Worm (Caenorhabditis elegans) whole organism, L1 larva: ENCODE measurements around the gene B0001.8.
"Not testable (repeated sequence)": the region's sequence is repeated elsewhere in the genome, so short reads cannot be mapped to it uniquely, and the experiment has no call there.

Experiments
- C16A3.4 ChIP-seq: fragments of 150-350 bp; optimal IDR thresholded peaks from 2 replicates; lab custom pipeline; 2014; ENCODE audit warnings: missing biosample characterization, missing genetic modification characterization
- Y116A8C.19 ChIP-seq: sonication (generic microtip); optimal IDR thresholded peaks from 2 replicates; lab custom pipeline; 2016; ENCODE audit warnings: missing compliant biosample characterization, missing genetic modification characterization, borderline replicate concordance
- aha-1 ChIP-seq: fragments of 150-350 bp; optimal IDR thresholded peaks from 2 replicates; lab custom pipeline; 2014; ENCODE audit warnings: missing biosample characterization, missing genetic modification characterization
- alr-1 ChIP-seq: fragments of 200-800 bp; sonication (Bioruptor generic); optimal IDR thresholded peaks from 2 replicates; lab custom pipeline; 2018; ENCODE audit warnings: borderline replicate concordance, mild to moderate bottlenecking, missing genetic modification characterization, missing compliant biosample characterization
- efl-1 ChIP-seq, 4 experiments: fragments of 150-350 bp; optimal IDR thresholded peaks in 3 of 4; peaks in 1 of 4; 1 replicate in 1 of 4; 2 replicates in 3 of 4; lab custom pipeline; 2014; ENCODE audit warnings: missing biosample characterization in 2 of 4, missing genetic modification characterization in 2 of 4, missing genetic modification reagents in 2 of 4
- elt-2 ChIP-seq: sonication (generic microtip); optimal IDR thresholded peaks from 2 replicates; lab custom pipeline; 2016; ENCODE audit warnings: missing genetic modification characterization, mild to moderate bottlenecking, inconsistent platforms, missing compliant biosample characterization, missing genetic modification reagents
- fkh-10 ChIP-seq: sonication (generic microtip); optimal IDR thresholded peaks from 2 replicates; lab custom pipeline; 2017; ENCODE audit warnings: missing biosample characterization, missing genetic modification reagents, missing genetic modification characterization
- grh-1 ChIP-seq: fragments of 200-800 bp; sonication (Bioruptor generic); IDR thresholded peaks from 2 replicates; pipeline ENCODE4 v1.3.6; 2022; ENCODE audit warnings: missing genetic modification reagents, missing genetic modification characterization, missing compliant biosample characterization
- hlh-17 ChIP-seq: fragments of 200-800 bp; sonication (Bioruptor generic); optimal IDR thresholded peaks from 2 replicates; lab custom pipeline; 2018; ENCODE audit warnings: missing genetic modification characterization, mild to moderate bottlenecking, missing compliant biosample characterization, moderate library complexity, borderline replicate concordance
- hpl-2 ChIP-seq: fragments of 150-350 bp; optimal IDR thresholded peaks from 2 replicates; lab custom pipeline; 2014; ENCODE audit warnings: missing biosample characterization, missing genetic modification reagents, missing genetic modification characterization
- irx-1 ChIP-seq: sonication (generic microtip); optimal IDR thresholded peaks from 2 replicates; lab custom pipeline; 2016; ENCODE audit warnings: missing genetic modification characterization, missing compliant biosample characterization
- jun-1 ChIP-seq: fragments of 150-350 bp; optimal IDR thresholded peaks from 2 replicates; lab custom pipeline; 2014; ENCODE audit warnings: missing biosample characterization, missing genetic modification reagents, missing genetic modification characterization
- lin-14 ChIP-seq: fragments of 200-800 bp; sonication (Bioruptor generic); optimal IDR thresholded peaks from 2 replicates; lab custom pipeline; 2018; ENCODE audit warnings: mild to moderate bottlenecking, missing genetic modification characterization, moderate library complexity, missing compliant biosample characterization
- lin-35 ChIP-seq, 2 experiments: fragments of 150-350 bp; optimal IDR thresholded peaks; 2 replicates each; lab custom pipeline; 2014; ENCODE audit warnings: missing biosample characterization in 2 of 2, missing genetic modification characterization in 2 of 2, missing genetic modification reagents in 2 of 2
- lin-39 ChIP-seq: fragments of 150-350 bp; optimal IDR thresholded peaks from 2 replicates; lab custom pipeline; 2014; ENCODE audit warnings: missing biosample characterization, missing genetic modification reagents, missing genetic modification characterization
- lir-3 ChIP-seq: sonication (generic microtip); optimal IDR thresholded peaks from 2 replicates; lab custom pipeline; 2016; ENCODE audit warnings: mild to moderate bottlenecking, missing genetic modification characterization, moderate library complexity, missing compliant biosample characterization; ENCODE audit not compliant: poor library complexity
- lsy-2 ChIP-seq, 2 experiments: fragments of 150-350 bp; optimal IDR thresholded peaks; 2 replicates each; lab custom pipeline; 2014; ENCODE audit warnings: missing biosample characterization in 2 of 2, missing genetic modification characterization in 2 of 2
- nhr-12 ChIP-seq: sonication (generic microtip); optimal IDR thresholded peaks from 2 replicates; lab custom pipeline; 2017; ENCODE audit warnings: missing biosample characterization, missing genetic modification characterization
- nhr-84 ChIP-seq: sonication (generic microtip); optimal IDR thresholded peaks from 2 replicates; lab custom pipeline; 2017; ENCODE audit warnings: missing biosample characterization, missing genetic modification characterization
- nhr-85 ChIP-seq: sonication (generic microtip); peaks from one replicate; lab custom pipeline; 2016; ENCODE audit warnings: missing genetic modification characterization, inconsistent platforms, missing compliant biosample characterization
- nhr-90 ChIP-seq: sonication (generic microtip); optimal IDR thresholded peaks from 2 replicates; lab custom pipeline; 2016; ENCODE audit warnings: mild to moderate bottlenecking, missing genetic modification characterization, missing compliant biosample characterization; ENCODE audit not compliant: poor library complexity
- rnt-1 ChIP-seq: sonication (generic microtip); optimal IDR thresholded peaks from 2 replicates; lab custom pipeline; 2016; ENCODE audit warnings: mild to moderate bottlenecking, missing genetic modification characterization, moderate library complexity, missing compliant biosample characterization
- skn-1 ChIP-seq: fragments of 150-350 bp; optimal IDR thresholded peaks from 2 replicates; lab custom pipeline; 2014; ENCODE audit warnings: missing biosample characterization, missing genetic modification characterization
- snpc-4 ChIP-seq: fragments of 150-350 bp; optimal IDR thresholded peaks from 2 replicates; lab custom pipeline; 2014; ENCODE audit warnings: missing biosample characterization, missing genetic modification characterization
- snu-23 ChIP-seq: sonication (generic microtip); optimal IDR thresholded peaks from 2 replicates; lab custom pipeline; 2016; ENCODE audit warnings: missing genetic modification characterization, missing compliant biosample characterization
- swsn-7 ChIP-seq: sonication (generic microtip); optimal IDR thresholded peaks from 2 replicates; lab custom pipeline; 2016; ENCODE audit warnings: missing genetic modification characterization, missing compliant biosample characterization
- tbx-2 ChIP-seq: sonication (generic microtip); optimal IDR thresholded peaks from 2 replicates; lab custom pipeline; 2016; ENCODE audit warnings: missing genetic modification characterization, missing compliant biosample characterization
- tlp-1 ChIP-seq: fragments of 150-350 bp; optimal IDR thresholded peaks from 2 replicates; lab custom pipeline; 2014; ENCODE audit warnings: missing biosample characterization, missing genetic modification characterization
- unc-130 ChIP-seq: fragments of 150-350 bp; optimal IDR thresholded peaks from 2 replicates; lab custom pipeline; 2017; ENCODE audit warnings: missing biosample characterization, missing genetic modification characterization, inconsistent platforms
- unc-86 ChIP-seq: sonication (generic microtip); optimal IDR thresholded peaks from 2 replicates; lab custom pipeline; 2016; ENCODE audit warnings: missing genetic modification characterization, missing compliant biosample characterization
- vab-15 ChIP-seq: sonication (generic microtip); optimal IDR thresholded peaks from 2 replicates; lab custom pipeline; 2017; ENCODE audit warnings: missing genotype, mild to moderate bottlenecking, missing genetic modification characterization, missing compliant biosample characterization
- ztf-11 ChIP-seq, 2 experiments: sonication (generic microtip); optimal IDR thresholded peaks; 2 replicates each; lab custom pipeline; 2016 to 2017; ENCODE audit warnings: missing genetic modification characterization in 2 of 2, missing biosample characterization in 1 of 2, missing compliant biosample characterization in 1 of 2

The B0001.8 gene

DNA sequence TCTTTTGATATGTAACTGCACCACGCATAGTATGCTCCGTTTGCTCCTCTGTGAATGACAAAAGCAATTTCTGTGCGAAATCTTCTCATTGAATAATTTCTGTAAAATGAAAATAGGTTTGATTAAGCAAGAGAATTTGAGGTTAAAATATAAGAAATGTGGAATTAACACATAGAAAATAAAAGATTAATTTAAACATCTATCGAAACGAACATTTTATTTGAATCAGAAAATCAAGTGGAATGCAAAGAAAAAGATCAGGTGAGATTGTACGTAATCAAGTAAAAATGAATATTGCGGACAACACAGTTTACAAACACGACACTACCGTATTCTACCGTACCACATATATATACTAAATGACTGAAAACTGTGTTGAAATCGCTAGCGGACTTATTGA, at the start of gene B0001.8:
B0001.8 (minus strand) TSS at position 101 of the 400 bp plus-strand sequence.
- TF ChIP-seq rnt-1 (tag; lab: Kevin White, UChicago) (no peak), nhr-85 (tag; lab: Kevin White, UChicago) (no peak), lin-14 (GFP tag; lab: Kevin White, UChicago) (no peak)

- TF ChIP-seq C16A3.4 (tag; lab: Kevin White, UChicago); ztf-11 (tag; optimal IDR thresholded peaks at IDR 0.05; lab: Kevin White, UChicago); vab-15 (tag; lab: Kevin White, UChicago): not testable (repeated sequence)
These were observed 37.4 kb upstream of the B0001.8 start, which contains the start of gene nlr-1 for ce11 chrIV:12178235-12178634. TSS of gene nlr-1 (minus strand) at chrIV:12178335.

DNA sequence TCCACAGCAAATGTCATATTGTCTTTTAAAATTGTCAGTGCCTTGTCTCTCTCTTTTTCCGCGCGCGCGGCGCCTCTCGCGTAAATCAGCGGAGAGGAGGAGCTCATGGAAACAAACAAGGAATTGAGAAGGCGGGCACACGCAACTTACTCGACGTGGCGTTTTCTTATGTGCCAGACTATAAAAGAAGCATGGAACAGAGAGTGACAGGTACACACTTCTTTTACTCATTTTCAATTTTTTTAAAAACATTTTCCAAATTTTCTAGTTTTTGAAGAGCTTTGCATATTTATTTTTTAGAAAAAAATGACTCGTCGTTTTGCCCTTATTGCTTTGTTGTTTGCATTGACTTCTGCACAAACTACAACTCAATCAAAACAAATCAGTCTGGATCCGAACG, 27.1 kb upstream of the B0001.8 start, which contains the start of gene F20B10.3:
F20B10.3 (plus strand) TSS at position 301 of the 400 bp plus-strand sequence.
- TF ChIP-seq hlh-17 (GFP tag; lab: Kevin White, UChicago) (no peak), nhr-85 (tag; lab: Kevin White, UChicago) (no peak), efl-1 (optimal IDR thresholded peaks at IDR 0.05; lab: Kevin White, UChicago) (no peak), efl-1 (GFP tag; optimal IDR thresholded peaks at IDR 0.05 in 1 of 2; lab: Kevin White, UChicago) (peak in 1 of 2 experiments; percentile 43), lin-35 (GFP tag; optimal IDR thresholded peaks at IDR 0.05; lab: Kevin White, UChicago) (no peak), irx-1 (tag; lab: Kevin White, UChicago) (no peak)

DNA sequence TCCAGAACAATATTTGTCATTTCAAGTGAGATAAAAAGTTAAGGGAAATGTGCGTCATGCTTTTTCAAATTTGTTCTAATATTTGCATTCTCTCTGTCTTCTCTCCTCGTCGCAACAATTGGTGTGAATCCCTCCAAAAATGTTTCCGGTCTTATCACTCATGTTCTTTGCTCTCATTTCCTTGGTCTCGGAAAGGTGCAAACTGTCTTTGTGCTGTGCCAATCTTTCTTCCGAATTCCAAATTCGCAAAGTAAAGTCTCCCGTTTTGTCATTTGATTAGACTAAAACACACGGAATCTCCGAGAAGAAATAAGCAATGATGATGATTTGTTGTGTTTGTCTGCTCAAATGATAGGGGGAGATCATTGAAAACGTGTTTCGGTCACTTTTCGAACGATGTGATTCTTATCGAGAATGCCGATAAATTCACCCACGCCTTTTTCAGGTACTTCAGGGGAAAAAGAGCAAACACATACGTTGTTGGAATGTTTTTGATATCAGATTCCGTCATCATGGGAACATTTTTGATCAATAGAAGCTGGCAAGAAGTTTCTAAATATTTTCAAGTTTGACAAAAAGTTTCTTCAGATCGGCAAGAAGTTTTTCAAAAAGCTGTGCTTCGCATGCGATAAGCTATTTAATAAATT, 24.7 kb upstream of the B0001.8 start:
- no peak for TF ChIP-seq alr-1 (tag; lab: Kevin White, UChicago)
- peak; percentile 47 for TF ChIP-seq elt-2 (tag; lab: Kevin White, UChicago)
- TF ChIP-seq lin-14 (GFP tag; lab: Kevin White, UChicago): no peak
- no peak for TF ChIP-seq skn-1 (tag; lab: Kevin White, UChicago)
- no peak for TF ChIP-seq efl-1 (optimal IDR thresholded peaks at IDR 0.05; lab: Kevin White, UChicago)
- peak in 1 of 2 experiments; percentile 70 for TF ChIP-seq efl-1 (GFP tag; optimal IDR thresholded peaks at IDR 0.05 in 1 of 2; lab: Kevin White, UChicago)
- TF ChIP-seq, all 84 proteins: peak for 2

- TF ChIP-seq snpc-4 (tag; lab: Kevin White, UChicago) (no peak), nhr-84 (no peak), fkh-10 (no peak), nhr-90 (tag; lab: Kevin White, UChicago) (no peak), swsn-7 (tag; lab: Kevin White, UChicago) (no peak), lir-3 (tag; lab: Kevin White, UChicago) (no peak), tbx-2 (tag; lab: Kevin White, UChicago) (no peak), Y116A8C.19 (tag; lab: Kevin White, UChicago) (no peak), unc-130 (tag; lab: Kevin White, UChicago) (no peak), hpl-2 (GFP tag; lab: Kevin White, UChicago) (no peak), tlp-1 (tag; lab: Kevin White, UChicago) (no peak), lsy-2 (tag; optimal IDR thresholded peaks at IDR 0.05; lab: Kevin White, UChicago) (no peak), unc-86 (tag; lab: Kevin White, UChicago) (no peak), nhr-12 (tag; lab: Kevin White, UChicago) (no peak), snu-23 (GFP tag; lab: Kevin White, UChicago) (no peak), lin-14 (GFP tag; lab: Kevin White, UChicago) (no peak), jun-1 (no peak), lin-39 (no peak), aha-1 (tag; lab: Kevin White, UChicago) (no peak), grh-1 (GFP tag; lab: Robert Waterston, UW) (no peak)
These were observed 21.9 kb upstream of the B0001.8 start for ce11 chrIV:12162732-12163131.
